Fruit fly (Drosophila melanogaster): ENCODE measurements around the gene CG18731.

CG18731 gene

DNA sequence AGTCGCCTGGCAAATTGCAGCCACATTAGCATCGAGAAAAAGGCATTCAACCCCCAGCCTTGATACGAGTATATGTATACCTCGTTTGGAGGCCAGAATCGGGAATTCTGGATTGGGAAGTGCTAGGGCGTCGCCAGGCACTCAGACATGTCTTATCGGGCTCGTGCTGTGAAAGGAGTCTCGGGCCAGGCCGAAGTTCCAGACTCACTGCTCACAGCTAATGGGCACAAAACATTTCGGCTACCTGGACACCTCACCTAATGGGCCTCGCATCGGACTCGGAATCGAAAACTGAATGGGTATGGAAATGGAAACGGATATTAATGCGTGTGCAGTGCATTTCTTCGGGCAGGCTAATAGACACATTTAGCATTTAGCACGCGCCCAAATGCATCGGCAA is 46.1 kb downstream of the CG18731 start:
- peak; percentile 91 for TF ChIP-seq zen (tag; optimal IDR thresholded peaks at IDR 0.05)
- TF ChIP-seq Nf-YC (tag; optimal IDR thresholded peaks at IDR 0.05) = no peak
- no peak for TF ChIP-seq fd64A (GFP tag; optimal IDR thresholded peaks at IDR 0.05)
- TF ChIP-seq Ets65A (GFP tag) = peak; percentile 66
- no peak for TF ChIP-seq ranshi (GFP tag; IDR thresholded peaks at IDR 0.05)
- TF ChIP-seq eve (GFP tag; optimal IDR thresholded peaks at IDR 0.05) = no peak
- TF ChIP-seq CG30020 (tag; optimal IDR thresholded peaks at IDR 0.05) = no peak
- TF ChIP-seq z (GFP tag; IDR thresholded peaks at IDR 0.05) = peak; percentile 48; the same call in 2 of the 3 replicates
- TF ChIP-seq Opbp (GFP tag; IDR thresholded peaks at IDR 0.05; ENCODE audit: partially characterized antibody) = 0 out of 3 replicates have a peak, but pooled peaks have one; percentile 20
- TF ChIP-seq rib (GFP tag; IDR thresholded peaks at IDR 0.05) = 0 out of 2 replicates have a peak, but pooled peaks have one; percentile 16
- no peak for TF ChIP-seq HLHmδ (GFP tag; optimal IDR thresholded peaks at IDR 0.05)
- TF ChIP-seq Deaf1 (tag; optimal IDR thresholded peaks at IDR 0.05) = peak; percentile 10
- TF ChIP-seq CG4328 (GFP tag; optimal IDR thresholded peaks at IDR 0.05) = no peak
- TF ChIP-seq CG13894 (tag; optimal IDR thresholded peaks at IDR 0.05) = peak; percentile 54
- no peak for TF ChIP-seq prd (optimal IDR thresholded peaks at IDR 0.05)
- TF ChIP-seq prd (GFP tag; IDR thresholded peaks at IDR 0.05) = 0 out of 3 replicates have a peak, but pooled peaks have one; percentile 13
- peak; percentile 11 for TF ChIP-seq D (optimal IDR thresholded peaks at IDR 0.05)
- TF ChIP-seq D (GFP tag; optimal IDR thresholded peaks at IDR 0.05) = no peak

dm6 chr3R:29771645-29772089 is 46.8 kb downstream of the CG18731 start:
- TF ChIP-seq hb (GFP tag; IDR thresholded peaks at IDR 0.05; ENCODE audit: partially characterized antibody) = no peak
- TF ChIP-seq CG4360 (GFP tag; IDR thresholded peaks at IDR 0.05) = peak; percentile 27; the same call in 1 of the 2 replicates
- peak; percentile 17 for TF ChIP-seq D19A (tag; optimal IDR thresholded peaks at IDR 0.05)
- no peak for TF ChIP-seq tx (GFP tag; optimal IDR thresholded peaks at IDR 0.05)
- TF ChIP-seq onecut (GFP tag; IDR thresholded peaks at IDR 0.05) = no peak
- TF ChIP-seq CG33557 (GFP tag; optimal IDR thresholded peaks at IDR 0.05) = no peak
- TF ChIP-seq CG10209 (GFP tag; optimal IDR thresholded peaks at IDR 0.05) = no peak
- TF ChIP-seq CG11723 (GFP tag; optimal IDR thresholded peaks at IDR 0.05) = no peak
- peak; percentile 30 for TF ChIP-seq mirr (GFP tag; optimal IDR thresholded peaks at IDR 0.05)
- no peak for TF ChIP-seq slbo (GFP tag; IDR thresholded peaks at IDR 0.05)
- TF ChIP-seq HLH4C (GFP tag; IDR thresholded peaks at IDR 0.05; ENCODE audit: partially characterized antibody) = peak; percentile 33; the same call in 1 of the 3 replicates
- TF ChIP-seq Jarid2 (GFP tag; optimal IDR thresholded peaks at IDR 0.05) = no peak
- no peak for TF ChIP-seq esg (GFP tag; conservative IDR thresholded peaks at IDR 0.05)
- no peak for TF ChIP-seq NFAT (GFP tag; IDR thresholded peaks at IDR 0.05)
- TF ChIP-seq sd (tag; optimal IDR thresholded peaks at IDR 0.05) = peak; percentile 95
- peak; percentile 92 for TF ChIP-seq abd-A (tag; optimal IDR thresholded peaks at IDR 0.05)
- TF ChIP-seq CG31388 (GFP tag; optimal IDR thresholded peaks at IDR 0.05) = no peak
- TF ChIP-seq sqz (GFP tag; optimal IDR thresholded peaks at IDR 0.05) = no peak
- TF ChIP-seq CG2712 (tag; optimal IDR thresholded peaks at IDR 0.05) = no peak
- TF ChIP-seq CG10462 (GFP tag; optimal IDR thresholded peaks at IDR 0.05) = no peak
- no peak for TF ChIP-seq Side (GFP tag; optimal IDR thresholded peaks at IDR 0.05)
- peak; percentile 26; the same call in 1 of the 3 replicates for TF ChIP-seq CG34422 (GFP tag; IDR thresholded peaks at IDR 0.05)
- TF ChIP-seq Ravus (GFP tag; IDR thresholded peaks at IDR 0.05) = no peak
- peak; percentile 18 for TF ChIP-seq gsb-n (tag; optimal IDR thresholded peaks at IDR 0.05)
- TF ChIP-seq sug (tag; optimal IDR thresholded peaks at IDR 0.05) = no peak
- no peak for TF ChIP-seq zfh1 (GFP tag; IDR thresholded peaks at IDR 0.05)
- TF ChIP-seq CG12744 (GFP tag; optimal IDR thresholded peaks at IDR 0.05) = no peak
- no peak for TF ChIP-seq CG1832 (GFP tag; optimal IDR thresholded peaks at IDR 0.05)
- peak; percentile 61; the same call in 2 of the 3 replicates for TF ChIP-seq ci (GFP tag; IDR thresholded peaks at IDR 0.05)
- TF ChIP-seq CG8944 (GFP tag; optimal IDR thresholded peaks at IDR 0.05) = no peak
- TF ChIP-seq Med (GFP tag) = peak; percentile 69
- no peak for TF ChIP-seq ewg (GFP tag; optimal IDR thresholded peaks at IDR 0.05)
- TF ChIP-seq CG34224 (GFP tag; IDR thresholded peaks at IDR 0.05; ENCODE audit: partially characterized antibody) = peak; percentile 87

Measured in whole organism, embryonic.